Worm (Caenorhabditis elegans): ENCODE results near the gene srbc-34.
A peak's percentile ranks its signal among the peaks of the same experiment; 100 is the strongest.

srbc-34 gene

DNA sequence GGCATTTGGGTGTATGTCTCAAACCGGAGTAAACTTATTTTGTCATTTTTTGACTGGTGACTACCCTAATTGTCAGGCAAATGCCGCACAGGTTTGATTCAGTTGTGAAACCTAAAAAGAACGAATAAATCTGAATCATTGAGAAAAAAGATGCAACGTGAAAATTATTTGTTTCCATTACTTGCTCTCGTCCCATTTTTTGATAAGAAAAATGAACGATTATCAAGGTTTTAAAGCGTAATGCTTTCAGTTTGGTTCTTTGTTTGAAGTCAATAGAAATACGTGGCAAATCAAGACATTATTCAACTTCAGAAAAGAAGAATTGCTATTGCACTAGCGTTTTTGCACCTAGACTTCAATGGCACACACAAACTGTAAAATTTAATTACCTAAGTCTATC, 6.5 kb downstream of the srbc-34 start, which contains the start of gene Y113G7B.12:
TSS of gene Y113G7B.12 (minus strand) at position 101 of the 400 bp plus-strand sequence.
- TF ChIP-seq klf-2 (GFP tag; conservative IDR thresholded peaks at IDR 0.05) (no peak), ztf-29 (GFP tag; IDR thresholded peaks at IDR 0.05) (no peak)

ce11 chrV:20213097-20213496, 7.0 kb downstream of the srbc-34 start:
- TF ChIP-seq klf-2 (GFP tag; conservative IDR thresholded peaks at IDR 0.05) = no peak
- no peak for TF ChIP-seq tab-1 (GFP tag; IDR thresholded peaks at IDR 0.05)
- TF ChIP-seq ztf-23 (GFP tag; IDR thresholded peaks at IDR 0.05) = no peak
- no peak for TF ChIP-seq ref-1 (GFP tag; conservative IDR thresholded peaks at IDR 0.05)
- no peak for TF ChIP-seq med-1 (GFP tag; optimal IDR thresholded peaks at IDR 0.05; ENCODE audit: insufficient read depth)
- no peak for TF ChIP-seq ztf-29 (GFP tag; IDR thresholded peaks at IDR 0.05)
- no peak for TF ChIP-seq T22C8.4 (GFP tag; IDR thresholded peaks at IDR 0.05)
- TF ChIP-seq flt-1 (GFP tag; IDR thresholded peaks at IDR 0.05) = no peak
- no peak for TF ChIP-seq cog-1 (tag; optimal IDR thresholded peaks at IDR 0.05)

- TF ChIP-seq flt-1 (GFP tag; IDR thresholded peaks at IDR 0.05) (no peak), med-1 (GFP tag; optimal IDR thresholded peaks at IDR 0.05; ENCODE audit: insufficient read depth) (no peak), ztf-29 (GFP tag; IDR thresholded peaks at IDR 0.05) (no peak), ztf-23 (GFP tag; IDR thresholded peaks at IDR 0.05) (no peak), cog-1 (tag; optimal IDR thresholded peaks at IDR 0.05) (no peak), T22C8.4 (GFP tag; IDR thresholded peaks at IDR 0.05) (no peak)
These were observed 9.1 kb downstream of the srbc-34 start, which contains the start of gene Y113G7B.11 for ce11 chrV:20215197-20215596. TSS of gene Y113G7B.11 (minus strand) at chrV:20215297.

DNA sequence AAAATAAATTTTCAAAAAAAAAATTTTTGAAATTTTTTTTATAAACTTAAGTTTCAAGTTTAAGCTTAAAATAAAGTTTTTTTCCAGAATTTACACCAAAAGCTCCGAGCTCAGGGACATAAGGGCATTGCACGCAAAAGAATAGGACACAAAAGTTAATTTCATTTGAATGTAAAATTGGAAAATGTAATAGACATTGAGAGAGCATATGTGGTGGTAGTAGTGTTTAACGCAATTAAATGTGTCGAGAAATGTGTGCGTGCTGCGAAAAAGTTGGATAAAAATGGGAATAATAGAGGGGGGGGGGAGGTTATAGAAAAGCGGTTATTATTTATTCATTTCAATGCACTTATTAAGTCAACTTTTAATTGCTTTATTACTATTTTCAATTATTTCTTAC, 14.5 kb downstream of the srbc-34 start:
- TF ChIP-seq med-1 (GFP tag; optimal IDR thresholded peaks at IDR 0.05; ENCODE audit: insufficient read depth) (no peak), T22C8.4 (GFP tag; IDR thresholded peaks at IDR 0.05) (no peak), flt-1 (GFP tag; IDR thresholded peaks at IDR 0.05) (no peak), ztf-23 (GFP tag; IDR thresholded peaks at IDR 0.05) (no peak), cog-1 (tag; optimal IDR thresholded peaks at IDR 0.05) (no peak), klf-2 (GFP tag; conservative IDR thresholded peaks at IDR 0.05) (no peak), ztf-29 (GFP tag; IDR thresholded peaks at IDR 0.05) (no peak), ref-1 (GFP tag; conservative IDR thresholded peaks at IDR 0.05) (no peak), tab-1 (GFP tag; IDR thresholded peaks at IDR 0.05) (no peak)

- TF ChIP-seq ref-1 (GFP tag; conservative IDR thresholded peaks at IDR 0.05) (no peak), cog-1 (tag; optimal IDR thresholded peaks at IDR 0.05) (no peak), T22C8.4 (GFP tag; IDR thresholded peaks at IDR 0.05) (no peak), ztf-29 (GFP tag; IDR thresholded peaks at IDR 0.05) (no peak), med-1 (GFP tag; optimal IDR thresholded peaks at IDR 0.05; ENCODE audit: insufficient read depth) (no peak)
These were observed 17.6 kb downstream of the srbc-34 start for ce11 chrV:20223725-20224124.

DNA sequence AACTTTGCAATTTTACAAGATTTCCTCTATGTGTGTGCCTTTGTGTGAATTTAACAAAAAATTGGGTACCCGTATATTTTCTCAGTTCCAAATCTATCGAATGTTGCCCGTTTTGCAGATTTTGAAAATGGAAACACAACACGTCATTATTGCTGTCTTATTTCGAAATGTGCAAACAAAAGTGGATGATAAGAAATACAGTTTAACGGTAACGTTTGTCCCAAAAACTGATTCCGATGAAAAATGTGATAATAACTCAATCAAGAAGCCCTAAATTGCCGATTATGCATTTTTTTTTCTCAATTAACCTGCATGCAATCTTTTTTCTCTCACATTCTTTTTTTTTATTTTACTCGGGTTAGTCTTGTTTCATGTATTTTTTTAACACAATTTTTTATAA, 19.2 kb downstream of the srbc-34 start:
- no peak for TF ChIP-seq ztf-29 (GFP tag; IDR thresholded peaks at IDR 0.05)

DNA sequence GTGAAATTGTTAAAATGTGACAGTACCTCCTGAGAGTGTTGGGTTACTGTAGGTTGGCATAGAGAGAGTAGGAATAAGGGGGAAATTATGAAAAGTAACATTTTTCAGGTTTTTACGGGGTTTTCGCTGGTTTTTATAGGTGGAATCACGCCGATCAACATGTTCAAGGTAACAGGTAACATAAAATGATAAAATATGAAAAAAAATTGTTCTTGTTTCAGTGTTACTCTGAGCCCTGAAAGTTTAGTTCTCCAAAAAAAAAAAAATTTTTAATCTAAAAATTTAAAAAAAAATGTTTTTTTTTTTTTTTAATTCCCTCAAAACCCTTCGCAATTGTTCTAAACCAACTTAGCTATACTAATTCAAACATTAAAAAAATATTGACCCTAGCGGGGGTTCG, 27.6 kb downstream of the srbc-34 start, which contains the start of gene Y113G7B.15:
TSS of gene Y113G7B.15 (minus strand) at position 101 of the 400 bp plus-strand sequence.
- no peak for TF ChIP-seq T22C8.4 (GFP tag; IDR thresholded peaks at IDR 0.05)
- no peak for TF ChIP-seq flt-1 (GFP tag; IDR thresholded peaks at IDR 0.05)
- TF ChIP-seq cog-1 (tag; optimal IDR thresholded peaks at IDR 0.05) = no peak
- no peak for TF ChIP-seq tab-1 (GFP tag; IDR thresholded peaks at IDR 0.05)
- no peak for TF ChIP-seq ztf-23 (GFP tag; IDR thresholded peaks at IDR 0.05)
- TF ChIP-seq ref-1 (GFP tag; conservative IDR thresholded peaks at IDR 0.05) = no peak
- no peak for TF ChIP-seq med-1 (GFP tag; optimal IDR thresholded peaks at IDR 0.05; ENCODE audit: insufficient read depth)
- no peak for TF ChIP-seq klf-2 (GFP tag; conservative IDR thresholded peaks at IDR 0.05)
- no peak for TF ChIP-seq ztf-29 (GFP tag; IDR thresholded peaks at IDR 0.05)

ce11 chrV:20234439-20234838, 28.3 kb downstream of the srbc-34 start:
- 0 out of 2 replicates have a peak, but pooled peaks have one; percentile 4 for TF ChIP-seq flt-1 (GFP tag; IDR thresholded peaks at IDR 0.05)
- TF ChIP-seq cog-1 (tag; optimal IDR thresholded peaks at IDR 0.05) = no peak
- no peak for TF ChIP-seq T22C8.4 (GFP tag; IDR thresholded peaks at IDR 0.05)
- no peak for TF ChIP-seq ztf-23 (GFP tag; IDR thresholded peaks at IDR 0.05)
- no peak for TF ChIP-seq ref-1 (GFP tag; conservative IDR thresholded peaks at IDR 0.05)
- no peak for TF ChIP-seq tab-1 (GFP tag; IDR thresholded peaks at IDR 0.05)
- no peak for TF ChIP-seq ztf-29 (GFP tag; IDR thresholded peaks at IDR 0.05)

DNA sequence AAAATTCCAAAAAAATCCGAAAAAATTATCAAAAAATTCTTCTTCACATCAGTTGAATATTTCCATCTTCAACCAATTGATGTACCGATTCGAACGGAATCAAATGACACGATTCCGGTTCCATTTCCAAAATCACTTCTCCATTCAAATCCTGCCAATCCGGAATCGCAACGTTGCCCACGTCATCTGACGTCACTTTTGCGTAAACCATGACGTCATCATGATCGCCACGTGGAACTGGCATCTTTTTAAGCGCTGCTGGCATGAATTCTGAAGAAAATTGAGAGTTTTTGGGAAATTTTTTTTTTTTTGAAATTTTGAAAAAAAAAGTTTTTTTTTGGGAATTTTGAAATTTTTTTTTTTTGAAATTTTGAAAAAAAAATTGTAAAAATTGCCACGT, 29.1 kb downstream of the srbc-34 start:
- TF ChIP-seq ztf-29 (GFP tag; IDR thresholded peaks at IDR 0.05) = no peak
- no peak for TF ChIP-seq cog-1 (tag; optimal IDR thresholded peaks at IDR 0.05)
- TF ChIP-seq klf-2 (GFP tag; conservative IDR thresholded peaks at IDR 0.05) = no peak
- TF ChIP-seq T22C8.4 (GFP tag; IDR thresholded peaks at IDR 0.05) = no peak
- TF ChIP-seq med-1 (GFP tag; optimal IDR thresholded peaks at IDR 0.05; ENCODE audit: insufficient read depth) = no peak
- TF ChIP-seq tab-1 (GFP tag; IDR thresholded peaks at IDR 0.05) = no peak
- TF ChIP-seq ztf-23 (GFP tag; IDR thresholded peaks at IDR 0.05) = no peak
- no peak for TF ChIP-seq flt-1 (GFP tag; IDR thresholded peaks at IDR 0.05)
- TF ChIP-seq ref-1 (GFP tag; conservative IDR thresholded peaks at IDR 0.05) = no peak

- TF ChIP-seq ztf-23 (GFP tag; IDR thresholded peaks at IDR 0.05) = no peak
- TF ChIP-seq tab-1 (GFP tag; IDR thresholded peaks at IDR 0.05) = no peak
- TF ChIP-seq ztf-29 (GFP tag; IDR thresholded peaks at IDR 0.05) = no peak
- TF ChIP-seq klf-2 (GFP tag; conservative IDR thresholded peaks at IDR 0.05) = no peak
- TF ChIP-seq T22C8.4 (GFP tag; IDR thresholded peaks at IDR 0.05) = no peak
- no peak for TF ChIP-seq med-1 (GFP tag; optimal IDR thresholded peaks at IDR 0.05; ENCODE audit: insufficient read depth)
- no peak for TF ChIP-seq ref-1 (GFP tag; conservative IDR thresholded peaks at IDR 0.05)
- TF ChIP-seq cog-1 (tag; optimal IDR thresholded peaks at IDR 0.05) = no peak
- TF ChIP-seq flt-1 (GFP tag; IDR thresholded peaks at IDR 0.05) = no peak
These were observed 31.3 kb downstream of the srbc-34 start, which contains the start of gene sld-5 for ce11 chrV:20237429-20237828. TSS of gene sld-5 (minus strand) at chrV:20237745.
